Fruit fly (Drosophila melanogaster) whole organism, prepupa: ENCODE measurements around the gene CG3552.

Experiments
- CG8632 ChIP-seq: fragments of 200-800 bp; sonication (Bioruptor generic); optimal IDR thresholded peaks from 3 replicates; lab custom pipeline; 2016; ENCODE audit warnings: missing biosample characterization, missing genetic modification characterization
- CG9139 ChIP-seq: fragments of 200-800 bp; sonication (Bioruptor generic); optimal IDR thresholded peaks from 3 replicates; lab custom pipeline; 2017; ENCODE audit warnings: missing biosample characterization, mild to moderate bottlenecking, missing genetic modification characterization

DNA sequence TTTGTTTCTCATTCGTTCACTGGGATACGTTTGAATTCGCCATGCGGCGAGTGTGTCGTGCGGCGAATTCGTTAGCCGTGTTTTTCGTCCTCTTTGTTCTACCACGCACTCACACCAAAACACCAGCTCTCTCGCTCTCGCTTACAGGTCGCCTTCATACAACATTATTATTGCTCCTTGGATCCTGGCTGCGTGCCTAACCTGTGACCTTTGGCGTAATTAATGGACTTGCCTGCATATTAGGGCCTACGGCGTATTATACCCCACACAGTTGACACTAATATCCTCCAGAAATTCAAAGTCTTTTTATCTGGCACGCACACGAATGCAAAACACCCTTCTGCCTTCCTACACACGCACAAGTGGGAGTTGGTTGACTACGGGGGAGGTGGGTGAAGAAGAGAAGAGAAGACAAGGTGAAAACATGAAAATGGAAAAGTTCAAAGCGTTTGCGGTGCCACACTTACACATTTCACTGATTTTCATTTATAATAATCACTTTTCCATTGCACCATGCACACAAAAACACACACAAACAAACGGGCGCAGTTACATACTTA, 46.0 kb upstream of the CG3552 start:
- no peak for TF ChIP-seq CG9139 (GFP tag; lab: Kevin White, UChicago)
- TF ChIP-seq CG8632 (GFP tag; lab: Kevin White, UChicago) = no peak
